Worm (Caenorhabditis elegans) whole organism, L4/young adult: ENCODE measurements around the gene nas-21.

Experiments used
- dao-5 ChIP-seq: sonication (generic microtip); optimal IDR thresholded peaks from 2 replicates; lab custom pipeline; 2016; ENCODE audit warnings: missing genotype, missing genetic modification characterization, moderate library complexity, missing compliant biosample characterization
- him-1 ChIP-seq: sonication (generic microtip); optimal IDR thresholded peaks from 2 replicates; lab custom pipeline; 2016; ENCODE audit warnings: missing genotype, missing genetic modification reagents, missing genetic modification characterization, missing compliant biosample characterization

DNA sequence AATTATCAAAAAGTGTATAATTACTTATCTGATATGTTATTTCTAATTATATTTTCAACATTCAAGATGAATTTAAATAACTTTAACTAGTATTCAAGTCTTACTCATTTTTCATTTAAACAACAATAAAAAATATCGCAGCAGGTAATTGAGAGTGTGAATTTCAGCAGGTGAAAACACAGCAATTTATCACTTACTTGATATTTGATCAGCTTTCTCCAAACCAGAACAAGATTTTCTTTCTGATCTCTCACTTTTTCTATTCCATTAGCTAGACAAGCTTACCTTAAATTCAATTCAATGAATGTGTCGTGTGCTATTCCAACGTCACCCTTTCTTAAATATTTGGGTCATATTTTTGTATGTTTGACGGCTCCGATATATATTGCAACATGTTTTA, 13.2 kb downstream of the nas-21 start, which contains the start of gene srh-1:
- TF ChIP-seq him-1 (tag; lab: Kevin White, UChicago) (no peak), dao-5 (tag; lab: Kevin White, UChicago) (no peak)
